Worm (Caenorhabditis elegans): ENCODE results near the gene aqp-4.

Gene aqp-4

DNA sequence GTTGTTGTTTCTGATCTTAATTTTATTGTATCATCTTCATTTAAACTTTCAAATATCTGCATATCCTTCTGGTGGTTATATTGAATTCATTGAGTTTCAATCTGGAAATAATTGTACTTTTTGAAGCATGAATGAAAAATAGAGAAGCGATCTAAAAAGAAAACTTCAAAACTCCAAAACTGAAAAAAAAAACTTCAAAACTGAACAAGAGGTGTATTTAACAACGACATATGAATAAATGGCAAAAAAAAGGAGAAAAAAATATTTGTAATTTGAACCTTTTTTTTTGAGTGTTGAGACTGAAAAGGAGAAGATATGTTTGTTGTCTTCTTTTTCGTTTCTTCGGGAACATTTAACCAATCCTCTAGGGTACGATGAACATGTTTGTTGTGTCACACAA is 20.5 kb downstream of the aqp-4 start, which contains the start of gene F58E6.11:
Gene F58E6.11, minus strand, starts transcription at position 101 of the 400 bp plus-strand sequence.
- TF ChIP-seq attf-3 (GFP tag; conservative IDR thresholded peaks at IDR 0.05): no peak
- no peak for TF ChIP-seq B0035.1 (tag; optimal IDR thresholded peaks at IDR 0.05)
- TF ChIP-seq ZK185.1 (tag; optimal IDR thresholded peaks at IDR 0.05; ENCODE audit: poor library complexity, severe bottlenecking): no peak
- TF ChIP-seq nhr-179 (tag; optimal IDR thresholded peaks at IDR 0.05): no peak
- TF ChIP-seq D2030.7 (GFP tag; IDR thresholded peaks at IDR 0.05): no peak
- no peak for TF ChIP-seq aptf-2 (GFP tag; conservative IDR thresholded peaks at IDR 0.05)
- no peak for TF ChIP-seq tlf-1 (GFP tag; optimal IDR thresholded peaks at IDR 0.05)
- no peak for TF ChIP-seq F23B12.7 (tag; optimal IDR thresholded peaks at IDR 0.05; ENCODE audit: insufficient read depth)
- no peak for TF ChIP-seq rpc-1 (optimal IDR thresholded peaks at IDR 0.05)
- TF ChIP-seq rpc-1 (tag; optimal IDR thresholded peaks at IDR 0.05): no peak
- TF ChIP-seq nfya-2 (GFP tag; IDR thresholded peaks at IDR 0.05): no peak
- TF ChIP-seq F37B4.10 (GFP tag; IDR thresholded peaks at IDR 0.05): no peak
- TF ChIP-seq aptf-3 (GFP tag; IDR thresholded peaks at IDR 0.05): no peak

DNA sequence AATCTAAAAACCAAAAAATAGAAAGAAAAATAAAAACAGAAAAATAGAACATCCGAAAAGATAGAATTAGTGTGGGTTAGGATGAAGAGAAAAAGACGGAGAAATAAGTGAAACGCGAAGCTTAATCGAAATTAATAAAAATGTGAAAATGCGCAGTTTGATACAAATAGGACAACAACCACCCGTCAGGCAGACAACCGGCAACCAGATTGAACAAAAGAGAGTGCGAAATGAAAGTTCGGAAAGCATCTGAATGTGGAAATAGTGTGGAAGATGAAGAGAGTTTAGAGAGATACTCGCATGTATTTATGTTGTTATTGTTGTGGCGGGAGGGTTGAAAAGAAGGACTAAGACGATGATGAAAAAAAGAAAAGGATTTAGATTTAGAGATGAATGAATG is 21.1 kb downstream of the aqp-4 start:
- TF ChIP-seq B0261.1 (tag; optimal IDR thresholded peaks at IDR 0.05): no peak
- TF ChIP-seq unc-62 (GFP tag; optimal IDR thresholded peaks at IDR 0.05): no peak
- TF ChIP-seq F39B2.1 (GFP tag; IDR thresholded peaks at IDR 0.05): no peak
- TF ChIP-seq egl-18 (GFP tag; IDR thresholded peaks at IDR 0.05): no peak
- no peak for TF ChIP-seq snpc-4 (GFP tag; optimal IDR thresholded peaks at IDR 0.05)
- no peak for TF ChIP-seq snpc-4 (tag; optimal IDR thresholded peaks at IDR 0.05)
- no peak for TF ChIP-seq ceh-27 (GFP tag; optimal IDR thresholded peaks at IDR 0.05)
- TF ChIP-seq fkh-3 (tag; optimal IDR thresholded peaks at IDR 0.05): no peak
- TF ChIP-seq atf-7 (tag; optimal IDR thresholded peaks at IDR 0.05): no peak
- no peak for TF ChIP-seq lag-1 (GFP tag; IDR thresholded peaks at IDR 0.05)
- no peak for TF ChIP-seq ekl-4 (GFP tag; IDR thresholded peaks at IDR 0.05)
- TF ChIP-seq ZK185.1 (tag; optimal IDR thresholded peaks at IDR 0.05; ENCODE audit: poor library complexity, severe bottlenecking): no peak
- TF ChIP-seq madf-6 (GFP tag; IDR thresholded peaks at IDR 0.05): no peak
- TF ChIP-seq ceh-91 (GFP tag; IDR thresholded peaks at IDR 0.05): no peak
- no peak for TF ChIP-seq ztf-3 (GFP tag; optimal IDR thresholded peaks at IDR 0.05)
- TF ChIP-seq ccch-3 (GFP tag; optimal IDR thresholded peaks at IDR 0.05): no peak
- TF ChIP-seq hlh-26 (GFP tag; conservative IDR thresholded peaks at IDR 0.05): no peak
- no peak for TF ChIP-seq akir-1 (GFP tag; optimal IDR thresholded peaks at IDR 0.05)
- TF ChIP-seq ztf-22 (GFP tag; optimal IDR thresholded peaks at IDR 0.05): no peak

DNA sequence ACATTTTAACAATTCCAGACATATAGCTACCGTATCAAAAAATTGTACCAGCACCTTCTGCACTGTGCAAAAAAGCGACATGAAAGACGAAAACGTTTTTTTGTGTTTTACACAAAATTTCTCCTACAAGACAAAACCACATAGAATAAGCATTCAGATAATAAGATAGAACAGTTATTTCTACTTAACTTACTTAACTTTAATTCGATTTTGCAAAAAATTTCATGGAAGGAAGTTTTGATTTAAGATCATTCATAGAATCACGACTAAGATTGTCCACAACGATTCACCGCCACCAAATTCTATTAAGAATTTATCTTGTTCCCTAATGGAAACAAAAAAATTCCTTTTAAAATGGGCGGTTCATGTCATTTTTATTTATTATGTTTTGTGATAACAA is 26.4 kb downstream of the aqp-4 start:
- TF ChIP-seq attf-5 (GFP tag; optimal IDR thresholded peaks at IDR 0.05) (no peak), ekl-4 (GFP tag; IDR thresholded peaks at IDR 0.05) (no peak), F33H1.4 (GFP tag; IDR thresholded peaks at IDR 0.05) (no peak), fkh-3 (tag; optimal IDR thresholded peaks at IDR 0.05) (no peak), tbx-9 (tag; optimal IDR thresholded peaks at IDR 0.05; ENCODE audit: borderline replicate concordance) (no peak), K11D2.4 (GFP tag; IDR thresholded peaks at IDR 0.05) (no peak), nfya-2 (GFP tag; IDR thresholded peaks at IDR 0.05) (no peak), bed-1 (GFP tag; IDR thresholded peaks at IDR 0.05) (no peak), dpff-1 (tag; optimal IDR thresholded peaks at IDR 0.05) (no peak), zfh-2 (GFP tag; conservative IDR thresholded peaks at IDR 0.05) (no peak)

All from whole organism, young adult.